Fruit fly (Drosophila melanogaster) whole organism, pupa: ENCODE data around the gene CG31998.
A peak's percentile ranks its signal among the peaks of the same experiment; 100 is the strongest.

Experiments
- CG10348 ChIP-seq: fragments of 200-800 bp; sonication (Bioruptor generic); IDR thresholded peaks from 2 replicates; pipeline ENCODE4 v1.3.6; 2022; ENCODE audit warnings: missing biosample characterization, missing genetic modification characterization
- CG12605 ChIP-seq: fragments of 200-800 bp; sonication (Bioruptor generic); IDR thresholded peaks from 2 replicates; pipeline ENCODE4 v1.3.6; 2022; ENCODE audit warnings: missing biosample characterization, missing genetic modification characterization
- CG13204 ChIP-seq: fragments of 200-800 bp; sonication (Bioruptor generic); optimal IDR thresholded peaks from 2 replicates; lab custom pipeline; 2018; ENCODE audit warnings: missing biosample characterization, mild to moderate bottlenecking, missing genetic modification characterization, moderate library complexity
- CG14655 ChIP-seq: fragments of 200-800 bp; sonication (Bioruptor generic); optimal IDR thresholded peaks from 3 replicates; lab custom pipeline; 2017; ENCODE audit warnings: mild to moderate bottlenecking, missing biosample characterization, missing genetic modification reagents, missing genetic modification characterization
- CG15710 ChIP-seq: fragments of 200-800 bp; sonication (Bioruptor generic); optimal IDR thresholded peaks from 2 replicates; lab custom pipeline; 2018; ENCODE audit warnings: missing biosample characterization, mild to moderate bottlenecking, missing genetic modification characterization, moderate library complexity
- CG17806 ChIP-seq: fragments of 200-800 bp; sonication (Bioruptor generic); optimal IDR thresholded peaks from 2 replicates; lab custom pipeline; 2018; ENCODE audit warnings: missing biosample characterization, mild to moderate bottlenecking, missing genetic modification characterization, moderate library complexity
- CG32121 ChIP-seq: fragments of 200-800 bp; sonication (Bioruptor generic); IDR thresholded peaks from 2 replicates; pipeline ENCODE4 v1.3.6; 2022; ENCODE audit warnings: missing biosample characterization, missing genetic modification characterization
- CG34367 ChIP-seq: fragments of 200-800 bp; sonication (Bioruptor generic); optimal IDR thresholded peaks from 2 replicates; lab custom pipeline; 2018; ENCODE audit warnings: missing biosample characterization, mild to moderate bottlenecking, missing genetic modification characterization
- CG4496 ChIP-seq: fragments of 200-800 bp; sonication (Bioruptor generic); IDR thresholded peaks from 3 replicates; pipeline ENCODE4 v1.3.6; 2022; ENCODE audit warnings: missing biosample characterization, missing genetic modification characterization
- CG8159 ChIP-seq: fragments of 200-800 bp; sonication (Bioruptor generic); optimal IDR thresholded peaks from 3 replicates; lab custom pipeline; 2018; ENCODE audit warnings: missing biosample characterization, mild to moderate bottlenecking, missing genetic modification characterization, moderate library complexity
- CG8301 ChIP-seq: fragments of 200-800 bp; sonication (Bioruptor generic); optimal IDR thresholded peaks from 2 replicates; lab custom pipeline; 2018; ENCODE audit warnings: missing biosample characterization, mild to moderate bottlenecking, missing genetic modification characterization
- CG9948 ChIP-seq: fragments of 200-800 bp; sonication (Bioruptor generic); optimal IDR thresholded peaks from 2 replicates; lab custom pipeline; 2018; ENCODE audit warnings: missing biosample characterization, mild to moderate bottlenecking, missing genetic modification characterization, moderate library complexity
- D1 ChIP-seq: fragments of 200-800 bp; sonication (Bioruptor generic); optimal IDR thresholded peaks from 2 replicates; lab custom pipeline; 2018; ENCODE audit warnings: missing biosample characterization, mild to moderate bottlenecking, missing genetic modification characterization, moderate library complexity
- EcR ChIP-seq: fragments of 200-800 bp; sonication (Bioruptor generic); optimal IDR thresholded peaks from 3 replicates; lab custom pipeline; 2019; ENCODE audit warnings: missing biosample characterization, missing genetic modification characterization, mild to moderate bottlenecking, moderate library complexity, missing genetic modification reagents
- Ets98B ChIP-seq: fragments of 200-800 bp; sonication (Bioruptor generic); IDR thresholded peaks from 2 replicates; pipeline ENCODE4 v1.3.6; 2022; ENCODE audit warnings: missing biosample characterization, missing genetic modification characterization
- Pif1A ChIP-seq: fragments of 200-800 bp; sonication (Bioruptor generic); optimal IDR thresholded peaks from 3 replicates; lab custom pipeline; 2016; ENCODE audit warnings: missing biosample characterization, missing genetic modification characterization
- Pif1B ChIP-seq: fragments of 200-800 bp; sonication (Bioruptor generic); optimal IDR thresholded peaks from 3 replicates; lab custom pipeline; 2016; ENCODE audit warnings: missing biosample characterization, missing genetic modification characterization
- Snoo ChIP-seq: fragments of 200-800 bp; sonication (Bioruptor generic); optimal IDR thresholded peaks from 3 replicates; lab custom pipeline; 2017; ENCODE audit warnings: missing biosample characterization, mild to moderate bottlenecking, missing genetic modification characterization, inconsistent platforms
- fd96Ca ChIP-seq: fragments of 200-800 bp; sonication (Bioruptor generic); IDR thresholded peaks from 3 replicates; pipeline ENCODE4 v1.3.6; 2022; ENCODE audit warnings: missing biosample characterization, missing genetic modification characterization
- gl ChIP-seq: fragments of 200-800 bp; sonication (Bioruptor generic); optimal IDR thresholded peaks from 2 replicates; lab custom pipeline; 2018; ENCODE audit warnings: missing biosample characterization, mild to moderate bottlenecking, missing genetic modification characterization
- rn ChIP-seq: fragments of 200-800 bp; sonication (Bioruptor generic); IDR thresholded peaks from 2 replicates; pipeline ENCODE4 v1.3.6; 2022; ENCODE audit warnings: missing biosample characterization, missing genetic modification characterization

Gene CG31998

DNA sequence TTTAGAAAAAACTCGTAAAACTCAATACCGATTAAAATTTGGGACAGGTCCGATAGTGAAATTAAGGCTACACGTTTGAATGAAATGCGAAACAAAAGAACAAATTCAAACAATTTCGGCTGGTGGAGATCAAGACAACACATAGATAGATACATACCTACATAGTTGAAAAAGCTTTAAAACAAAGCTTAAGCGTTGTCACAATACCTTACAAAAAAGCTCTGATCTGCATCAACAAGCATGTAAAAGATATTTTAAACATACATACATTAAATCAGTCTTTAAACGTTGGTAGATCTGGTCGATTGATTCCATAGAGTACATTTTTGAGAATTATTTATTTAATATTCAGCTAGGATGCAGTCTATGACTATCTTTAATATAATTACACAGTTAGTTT, 21.9 kb upstream of the CG31998 start, which contains the start of the genes CG31999 and yellow-h:
TSS of gene CG31999 (minus strand) at position 101 of the 400 bp plus-strand sequence.
TSS of gene yellow-h (plus strand) at position 275 of the 400 bp plus-strand sequence.
- TF ChIP-seq CG32121 (GFP tag; lab: Robert Waterston, UW), result no peak
- no peak for TF ChIP-seq CG14655
- TF ChIP-seq D1, result no peak
- TF ChIP-seq gl, result no peak
- TF ChIP-seq CG8159 (tag; lab: Kevin White, UChicago), result no peak
- TF ChIP-seq CG9948 (tag; lab: Kevin White, UChicago), result no peak
- TF ChIP-seq CG4496 (GFP tag; lab: Robert Waterston, UW), result no peak
- no peak for TF ChIP-seq Ets98B
- TF ChIP-seq Snoo (tag; lab: Kevin White, UChicago), result no peak
- no peak for TF ChIP-seq Pif1A (GFP tag; lab: Kevin White, UChicago)

DNA sequence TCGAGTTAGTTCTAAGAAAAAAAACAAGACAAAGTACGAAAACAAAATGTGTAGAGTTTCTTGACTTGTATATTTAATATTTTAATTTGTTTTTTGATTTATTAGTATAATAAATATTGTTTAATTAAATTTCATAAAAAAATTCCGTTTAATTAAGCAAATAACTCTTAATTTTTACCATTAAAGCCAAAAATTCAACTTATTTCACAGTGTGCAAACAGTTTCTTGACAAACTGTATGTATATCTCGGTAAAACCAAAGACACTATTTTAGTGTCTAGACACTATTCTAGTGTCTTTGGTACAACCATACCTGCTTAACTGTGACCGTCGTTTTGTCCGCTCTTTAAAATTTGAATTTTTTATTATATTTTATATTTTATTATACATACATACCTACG, 21.0 kb upstream of the CG31998 start:
- TF ChIP-seq CG15710 (tag; lab: Kevin White, UChicago) (no peak), CG17806 (tag; lab: Kevin White, UChicago) (no peak), fd96Ca (no peak), rn (GFP tag; lab: Robert Waterston, UW) (no peak), CG4496 (GFP tag; lab: Robert Waterston, UW) (no peak), CG13204 (GFP tag; lab: Kevin White, UChicago) (no peak), CG14655 (no peak), CG10348 (no peak), CG8159 (tag; lab: Kevin White, UChicago) (no peak), CG8301 (tag; lab: Kevin White, UChicago) (no peak)

DNA sequence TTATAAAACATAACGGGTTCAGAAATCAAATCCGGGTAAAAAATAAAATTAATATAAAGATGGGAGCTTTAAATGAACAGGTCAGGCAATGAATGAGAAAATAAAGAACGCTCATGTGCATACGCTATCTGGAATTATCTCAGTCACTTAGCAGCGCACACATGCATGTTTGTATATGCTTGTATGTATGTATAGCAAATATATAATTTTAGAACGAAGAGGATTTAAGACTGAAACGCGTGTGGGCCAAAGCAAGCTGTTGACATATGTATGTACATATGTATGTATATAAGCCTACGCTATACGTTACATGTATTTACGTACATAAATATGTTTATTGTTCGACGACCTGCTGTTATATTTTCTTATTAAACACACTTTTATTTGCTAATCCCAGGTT, 20.1 kb upstream of the CG31998 start:
- TF ChIP-seq CG8301 (tag; lab: Kevin White, UChicago) (no peak), Snoo (tag; lab: Kevin White, UChicago) (peak; percentile 5), CG14655 (no peak), EcR (GFP tag; lab: Kevin White, UChicago) (no peak), CG34367 (tag; lab: Kevin White, UChicago) (no peak), Pif1A (GFP tag; lab: Kevin White, UChicago) (peak; percentile 6), CG4496 (GFP tag; lab: Robert Waterston, UW) (no peak), CG32121 (GFP tag; lab: Robert Waterston, UW) (no peak), CG15710 (tag; lab: Kevin White, UChicago) (no peak), CG9948 (tag; lab: Kevin White, UChicago) (no peak), CG13204 (GFP tag; lab: Kevin White, UChicago) (no peak), CG17806 (tag; lab: Kevin White, UChicago) (no peak), fd96Ca (no peak), D1 (no peak), CG12605 (no peak), gl (peak; percentile 16), Ets98B (no peak), CG10348 (no peak)

DNA sequence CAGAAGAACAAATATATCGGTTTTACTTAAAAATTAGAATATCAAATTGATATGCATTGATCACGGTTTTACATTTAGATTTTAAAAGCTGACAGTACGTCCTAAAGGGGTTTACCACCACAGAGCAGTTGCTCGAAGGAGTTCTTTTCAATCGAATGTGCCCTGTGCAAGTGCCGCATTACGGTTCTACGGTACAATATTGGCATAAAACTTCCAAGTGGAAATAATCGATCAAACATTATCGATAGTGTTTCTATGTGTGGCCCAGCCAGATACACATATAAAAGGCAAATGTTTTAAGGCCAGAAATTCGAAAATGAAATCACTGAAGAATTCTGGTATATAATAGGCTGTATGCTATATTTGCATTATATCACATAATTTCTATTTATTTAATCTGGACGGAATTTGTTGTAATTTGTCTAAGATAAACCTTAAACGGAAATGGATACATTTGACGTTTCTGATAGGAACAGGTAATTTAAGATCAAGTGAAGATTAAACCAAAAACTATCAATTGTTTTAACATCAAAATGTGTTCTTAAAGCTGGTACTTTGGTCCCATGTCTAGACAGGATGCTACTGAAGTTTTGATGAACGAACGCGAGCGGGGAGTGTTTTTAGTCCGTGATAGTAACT, 4.4 kb upstream of the CG31998 start, which contains the start of gene Crk:
TSS of gene Crk (plus strand) at position 214 of the 639 bp plus-strand sequence.
- TF ChIP-seq CG34367 (tag; lab: Kevin White, UChicago) (no peak), CG14655 (no peak), CG32121 (GFP tag; lab: Robert Waterston, UW) (no peak), CG15710 (tag; lab: Kevin White, UChicago) (no peak), D1 (no peak), fd96Ca (no peak), CG13204 (GFP tag; lab: Kevin White, UChicago) (no peak), Ets98B (no peak), CG9948 (tag; lab: Kevin White, UChicago) (no peak), gl (no peak), Snoo (tag; lab: Kevin White, UChicago) (no peak), CG17806 (tag; lab: Kevin White, UChicago) (no peak), CG8301 (tag; lab: Kevin White, UChicago) (no peak), EcR (GFP tag; lab: Kevin White, UChicago) (no peak), rn (GFP tag; lab: Robert Waterston, UW) (no peak)

DNA sequence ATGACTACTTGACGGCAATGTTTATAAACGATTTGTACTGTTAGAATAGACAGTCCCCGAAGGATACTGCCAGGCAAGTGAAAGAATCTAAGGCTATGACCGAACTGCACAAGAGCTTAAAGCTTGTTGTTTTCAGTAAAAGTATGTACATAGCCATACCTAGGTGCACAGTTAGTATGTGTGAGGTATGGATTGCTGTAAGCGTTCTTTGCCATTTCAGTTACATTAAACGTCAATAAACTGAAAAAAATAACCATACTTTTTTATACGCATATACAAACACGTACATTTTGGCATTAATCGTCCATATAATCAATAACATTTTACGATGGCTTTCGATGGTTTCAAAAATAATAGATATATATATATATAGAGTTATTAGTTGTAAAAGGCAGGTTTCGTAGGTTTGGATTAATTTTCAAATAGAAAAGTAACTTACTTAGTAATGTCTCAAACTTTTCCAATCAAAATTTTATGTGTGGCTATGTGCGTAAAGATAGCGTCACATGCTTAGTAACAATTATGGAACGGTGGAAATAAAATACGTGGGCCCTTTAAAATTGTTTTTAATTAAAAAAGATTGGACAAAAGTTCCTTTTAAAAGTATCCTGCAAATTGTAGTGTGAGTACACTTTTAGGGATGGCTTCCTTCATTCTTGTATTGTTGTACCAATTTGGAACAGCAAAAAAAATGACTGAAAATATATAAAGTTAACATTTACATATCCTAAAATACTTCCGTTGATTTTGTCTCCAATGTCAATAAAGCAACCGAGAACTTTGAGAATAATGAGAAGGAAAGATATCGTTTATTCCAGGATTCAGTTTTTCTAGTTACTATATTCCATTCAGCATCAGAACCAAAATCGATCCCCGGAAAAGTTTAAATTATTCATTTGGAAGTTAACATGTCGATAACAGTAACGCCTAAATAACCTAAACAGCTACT, 12.1 kb downstream of the CG31998 start, which contains the start of gene Abcd1:
TSS of gene Abcd1 (minus strand) at position 444 of the 949 bp plus-strand sequence.
- TF ChIP-seq EcR (GFP tag; lab: Kevin White, UChicago), result no peak
- TF ChIP-seq CG34367 (tag; lab: Kevin White, UChicago), result no peak
- TF ChIP-seq gl, result no peak
- TF ChIP-seq Pif1A (GFP tag; lab: Kevin White, UChicago), result no peak
- no peak for TF ChIP-seq CG15710 (tag; lab: Kevin White, UChicago)
- no peak for TF ChIP-seq D1
- TF ChIP-seq CG17806 (tag; lab: Kevin White, UChicago), result no peak
- no peak for TF ChIP-seq CG10348
- TF ChIP-seq Ets98B, result no peak
- TF ChIP-seq fd96Ca, result no peak
- no peak for TF ChIP-seq CG32121 (GFP tag; lab: Robert Waterston, UW)
- TF ChIP-seq CG12605, result no peak

DNA sequence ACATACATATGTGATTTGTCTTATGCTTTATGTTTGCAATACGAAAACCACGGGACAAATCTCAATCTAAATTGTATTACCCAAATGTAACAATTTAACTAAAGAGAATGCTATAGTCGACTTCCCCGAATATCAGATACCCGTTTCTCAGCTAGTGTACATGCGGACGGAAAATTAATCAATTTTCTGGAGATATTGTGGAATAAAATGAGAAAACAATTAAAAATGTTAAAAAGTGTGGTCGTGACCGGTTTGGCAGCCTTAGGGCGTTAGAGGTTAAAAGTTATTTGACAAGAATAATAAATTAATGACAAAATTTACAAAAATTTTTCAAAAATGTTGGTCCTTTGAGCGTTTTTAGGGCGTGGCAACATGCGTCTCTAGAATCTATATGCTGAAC, 13.2 kb downstream of the CG31998 start:
- TF ChIP-seq rn (GFP tag; lab: Robert Waterston, UW), result no peak
- no peak for TF ChIP-seq EcR (GFP tag; lab: Kevin White, UChicago)
- no peak for TF ChIP-seq CG14655
- no peak for TF ChIP-seq CG32121 (GFP tag; lab: Robert Waterston, UW)
- no peak for TF ChIP-seq D1
- TF ChIP-seq Pif1B, result no peak
- TF ChIP-seq CG17806 (tag; lab: Kevin White, UChicago), result no peak
- TF ChIP-seq Pif1A (GFP tag; lab: Kevin White, UChicago), result no peak
- no peak for TF ChIP-seq CG10348
- no peak for TF ChIP-seq CG13204 (GFP tag; lab: Kevin White, UChicago)
- no peak for TF ChIP-seq Ets98B
- no peak for TF ChIP-seq CG8159 (tag; lab: Kevin White, UChicago)
